Fruit fly (Drosophila melanogaster) whole organism, embryonic: ENCODE measurements around the gene CG43085.

Source experiments
- Adf1 ChIP-seq: fragments of 200-800 bp; sonication (Bioruptor generic); IDR thresholded peaks from 2 replicates; pipeline ENCODE4 v1.3.6; 2022; ENCODE audit warnings: missing biosample characterization, missing genetic modification characterization
- Asciz ChIP-seq: fragments of 200-800 bp; sonication (Bioruptor generic); optimal IDR thresholded peaks from 2 replicates; lab custom pipeline; 2017; ENCODE audit warnings: missing biosample characterization, mild to moderate bottlenecking, missing genetic modification characterization, missing genetic modification reagents
- BtbVII ChIP-seq: fragments of 200-800 bp; sonication (Bioruptor generic); optimal IDR thresholded peaks from 3 replicates; lab custom pipeline; 2017; ENCODE audit warnings: missing biosample characterization, mild to moderate bottlenecking, missing genetic modification characterization
- CG12659 ChIP-seq: fragments of 200-800 bp; sonication (Bioruptor generic); optimal IDR thresholded peaks from 3 replicates; lab custom pipeline; 2017; ENCODE audit warnings: mild to moderate bottlenecking, missing biosample characterization, missing genetic modification reagents, missing genetic modification characterization
- CG15601 ChIP-seq: fragments of 200-800 bp; sonication (Bioruptor generic); optimal IDR thresholded peaks from 3 replicates; lab custom pipeline; 2019; ENCODE audit warnings: missing biosample characterization, mild to moderate bottlenecking, missing genetic modification characterization, moderate library complexity
- CG17385 ChIP-seq: fragments of 200-800 bp; sonication (Bioruptor generic); optimal IDR thresholded peaks from 3 replicates; lab custom pipeline; 2018; ENCODE audit warnings: missing biosample characterization, mild to moderate bottlenecking, missing genetic modification characterization
- CG17912 ChIP-seq: fragments of 200-800 bp; sonication (Bioruptor generic); optimal IDR thresholded peaks from 2 replicates; lab custom pipeline; 2018; ENCODE audit warnings: missing biosample characterization, mild to moderate bottlenecking, missing genetic modification characterization
- CG2120 ChIP-seq: fragments of 200-800 bp; sonication (Bioruptor generic); optimal IDR thresholded peaks from 3 replicates; lab custom pipeline; 2016; ENCODE audit warnings: missing biosample characterization, missing genetic modification characterization
- CG2129 ChIP-seq: fragments of 200-800 bp; sonication (Bioruptor generic); IDR thresholded peaks from 2 replicates; pipeline ENCODE4 v1.3.6; 2022; ENCODE audit warnings: missing biosample characterization, missing genetic modification characterization; ENCODE audit not compliant: partially characterized antibody
- CG2199 ChIP-seq: fragments of 200-800 bp; sonication (Bioruptor generic); IDR thresholded peaks from 3 replicates; pipeline ENCODE4 v1.3.6; 2022; ENCODE audit warnings: missing biosample characterization, missing genetic modification characterization
- CG31365 ChIP-seq: fragments of 200-800 bp; sonication (Bioruptor generic); optimal IDR thresholded peaks from 2 replicates; lab custom pipeline; 2018; ENCODE audit warnings: missing biosample characterization, mild to moderate bottlenecking, missing genetic modification characterization
- CG32767 ChIP-seq: fragments of 200-800 bp; sonication (Bioruptor generic); IDR thresholded peaks from 2 replicates; pipeline ENCODE4 v1.3.6; 2022; ENCODE audit warnings: missing biosample characterization, missing genetic modification characterization
- CG34422 ChIP-seq: fragments of 200-800 bp; sonication (Bioruptor generic); IDR thresholded peaks from 3 replicates; pipeline ENCODE4 v1.3.6; 2022; ENCODE audit warnings: missing biosample characterization, missing genetic modification characterization
- CG3726 ChIP-seq: fragments of 200-800 bp; sonication (Bioruptor generic); IDR thresholded peaks from 3 replicates; pipeline ENCODE4, ENCODE4 v1.3.6; 2022; ENCODE audit warnings: missing biosample characterization, missing genetic modification characterization
- CG7556 ChIP-seq: fragments of 200-800 bp; sonication (Bioruptor generic); optimal IDR thresholded peaks from 2 replicates; lab custom pipeline; 2017; ENCODE audit warnings: missing biosample characterization, mild to moderate bottlenecking, missing genetic modification characterization
- CG7786 ChIP-seq: fragments of 200-800 bp; sonication (Bioruptor generic); optimal IDR thresholded peaks from 2 replicates; lab custom pipeline; 2016; ENCODE audit warnings: missing biosample characterization, missing genetic modification characterization
- CG7987 ChIP-seq: fragments of 200-800 bp; sonication (Bioruptor generic); optimal IDR thresholded peaks from 2 replicates; lab custom pipeline; 2018; ENCODE audit warnings: missing biosample characterization, mild to moderate bottlenecking, missing genetic modification characterization, moderate library complexity
- CG8388 ChIP-seq: fragments of 200-800 bp; sonication (Bioruptor generic); optimal IDR thresholded peaks from 2 replicates; lab custom pipeline; 2019; ENCODE audit warnings: missing biosample characterization, mild to moderate bottlenecking, missing genetic modification characterization, moderate library complexity
- CkIIα-i1 ChIP-seq: fragments of 200-800 bp; sonication (Bioruptor generic); IDR thresholded peaks from 2 replicates; pipeline ENCODE4 v1.3.6; 2022; ENCODE audit warnings: missing biosample characterization, missing genetic modification characterization
- Dp ChIP-seq: fragments of 200-800 bp; sonication (Bioruptor generic); optimal IDR thresholded peaks from 2 replicates; lab custom pipeline; 2018; ENCODE audit warnings: missing biosample characterization, mild to moderate bottlenecking, missing genetic modification characterization, moderate library complexity
- Gsc ChIP-seq: fragments of 200-800 bp; sonication (Bioruptor generic); IDR thresholded peaks from 2 replicates; pipeline ENCODE4 v1.3.6; 2022; ENCODE audit warnings: missing biosample characterization, missing genetic modification characterization
- HLHmδ ChIP-seq: fragments of 200-800 bp; sonication (Bioruptor generic); optimal IDR thresholded peaks from 2 replicates; lab custom pipeline; 2018; ENCODE audit warnings: missing biosample characterization, mild to moderate bottlenecking, missing genetic modification characterization, moderate library complexity
- Hmx ChIP-seq: fragments of 200-800 bp; sonication (Bioruptor generic); optimal IDR thresholded peaks from 2 replicates; lab custom pipeline; 2016; ENCODE audit warnings: missing biosample characterization, missing genetic modification characterization
- Hsf ChIP-seq: fragments of 200-800 bp; sonication (Bioruptor generic); optimal IDR thresholded peaks from 3 replicates; lab custom pipeline; 2016; ENCODE audit warnings: missing biosample characterization, missing genetic modification characterization
- NC2α ChIP-seq: fragments of 200-800 bp; sonication (Bioruptor generic); optimal IDR thresholded peaks from 2 replicates; lab custom pipeline; 2016; ENCODE audit warnings: missing biosample characterization, missing genetic modification characterization
- NC2β ChIP-seq: fragments of 200-800 bp; sonication (Bioruptor generic); optimal IDR thresholded peaks from 2 replicates; lab custom pipeline; 2016; ENCODE audit warnings: missing biosample characterization, missing genetic modification characterization
- Neu2 ChIP-seq: fragments of 200-800 bp; sonication (Bioruptor generic); optimal IDR thresholded peaks from 3 replicates; lab custom pipeline; 2016; ENCODE audit warnings: missing biosample characterization, missing genetic modification characterization, borderline replicate concordance
- Opbp ChIP-seq: fragments of 200-800 bp; sonication (Bioruptor generic); IDR thresholded peaks from 3 replicates; pipeline ENCODE4 v1.3.6; 2022; ENCODE audit warnings: missing biosample characterization, missing genetic modification characterization; ENCODE audit not compliant: partially characterized antibody
- Six4 ChIP-seq: fragments of 200-800 bp; sonication (Bioruptor generic); optimal IDR thresholded peaks from 2 replicates; lab custom pipeline; 2016; ENCODE audit warnings: missing biosample characterization, missing genetic modification characterization
- Sry-δ ChIP-seq: fragments of 200-800 bp; sonication (Bioruptor generic); optimal IDR thresholded peaks from 2 replicates; lab custom pipeline; 2016; ENCODE audit warnings: missing biosample characterization, missing genetic modification characterization
- TFAM ChIP-seq: fragments of 200-800 bp; sonication (Bioruptor generic); optimal IDR thresholded peaks from 2 replicates; lab custom pipeline; 2017; ENCODE audit warnings: missing biosample characterization, missing genetic modification characterization, inconsistent platforms
- Taf1 ChIP-seq: fragments of 200-800 bp; sonication (Bioruptor generic); IDR thresholded peaks from 2 replicates; pipeline ENCODE4 v1.3.6; 2022; ENCODE audit warnings: missing biosample characterization, missing genetic modification characterization
- Usf ChIP-seq: fragments of 200-800 bp; sonication (Bioruptor generic); optimal IDR thresholded peaks from 2 replicates; lab custom pipeline; 2017; ENCODE audit warnings: missing genotype, missing biosample characterization, missing genetic modification characterization
- ab ChIP-seq: fragments of 200-800 bp; sonication (Bioruptor generic); optimal IDR thresholded peaks from 2 replicates; lab custom pipeline; 2016; ENCODE audit warnings: missing biosample characterization, missing genetic modification characterization
- ara ChIP-seq: fragments of 200-800 bp; sonication (Bioruptor generic); IDR thresholded peaks from 2 replicates; pipeline ENCODE4 v1.3.6; 2022; ENCODE audit warnings: missing biosample characterization, missing genetic modification characterization
- bowl ChIP-seq: fragments of 200-800 bp; sonication (Bioruptor generic); IDR thresholded peaks from 2 replicates; pipeline ENCODE4 v1.3.6; 2022; ENCODE audit warnings: missing biosample characterization, missing genetic modification characterization
- cas ChIP-seq: fragments of 200-800 bp; sonication (Bioruptor generic); IDR thresholded peaks from 2 replicates; pipeline ENCODE4 v1.3.6; 2022; ENCODE audit warnings: missing biosample characterization, missing genetic modification characterization
- gce ChIP-seq: fragments of 200-800 bp; sonication (Bioruptor generic); IDR thresholded peaks from 3 replicates; pipeline ENCODE4 v1.3.6; 2022; ENCODE audit warnings: missing biosample characterization, missing genetic modification characterization
- grn ChIP-seq: fragments of 200-800 bp; sonication (Bioruptor generic); optimal IDR thresholded peaks from 3 replicates; lab custom pipeline; 2017; ENCODE audit warnings: missing biosample characterization, missing genetic modification characterization
- lbe ChIP-seq: fragments of 200-800 bp; sonication (Bioruptor generic); optimal IDR thresholded peaks from 2 replicates; lab custom pipeline; 2016; ENCODE audit warnings: missing biosample characterization, mild to moderate bottlenecking, missing genetic modification characterization
- mld ChIP-seq: fragments of 200-800 bp; sonication (Bioruptor generic); IDR thresholded peaks from 3 replicates; pipeline ENCODE4 v1.3.6; 2022; ENCODE audit warnings: missing biosample characterization, missing genetic modification characterization; ENCODE audit not compliant: partially characterized antibody
- oc ChIP-seq: fragments of 200-800 bp; sonication (Bioruptor generic); optimal IDR thresholded peaks from 2 replicates; lab custom pipeline; 2018; ENCODE audit warnings: missing biosample characterization, mild to moderate bottlenecking, missing genetic modification characterization, moderate library complexity
- pb ChIP-seq: fragments of 200-800 bp; sonication (Bioruptor generic); optimal IDR thresholded peaks from 3 replicates; lab custom pipeline; 2016; ENCODE audit warnings: missing biosample characterization, missing genetic modification characterization
- repo ChIP-seq: fragments of 200-800 bp; sonication (Bioruptor generic); optimal IDR thresholded peaks from 2 replicates; lab custom pipeline; 2016; ENCODE audit warnings: missing biosample characterization, missing genetic modification characterization
- salm ChIP-seq: fragments of 200-800 bp; sonication (Bioruptor generic); optimal IDR thresholded peaks from 2 replicates; lab custom pipeline; 2018; ENCODE audit warnings: missing biosample characterization, mild to moderate bottlenecking, missing genetic modification characterization
- sens ChIP-seq: fragments of 200-800 bp; sonication (Bioruptor generic); peaks from one replicate; lab custom pipeline; 2016; ENCODE audit warnings: missing biosample characterization, missing genetic modification characterization
- sisA ChIP-seq: fragments of 200-800 bp; sonication (Bioruptor generic); IDR thresholded peaks from 2 replicates; pipeline ENCODE4 v1.3.6; 2022; ENCODE audit warnings: missing biosample characterization, missing genetic modification characterization
- ssp ChIP-seq: fragments of 200-800 bp; sonication (Bioruptor generic); IDR thresholded peaks from 2 replicates; pipeline ENCODE4 v1.3.6; 2022; ENCODE audit warnings: missing biosample characterization, missing genetic modification characterization
- tin ChIP-seq: fragments of 200-800 bp; sonication (Bioruptor generic); optimal IDR thresholded peaks from 3 replicates; lab custom pipeline; 2016; ENCODE audit warnings: missing biosample characterization, missing genetic modification characterization
- tio ChIP-seq: fragments of 200-800 bp; sonication (Bioruptor generic); optimal IDR thresholded peaks from 2 replicates; lab custom pipeline; 2017; ENCODE audit warnings: missing biosample characterization, missing genetic modification characterization, inconsistent platforms
- z ChIP-seq: fragments of 200-800 bp; sonication (Bioruptor generic); IDR thresholded peaks from 3 replicates; pipeline ENCODE4 v1.3.6; 2022; ENCODE audit warnings: missing biosample characterization, missing genetic modification characterization
- zfh2 ChIP-seq: fragments of 200-800 bp; sonication (Bioruptor generic); optimal IDR thresholded peaks from 2 replicates; lab custom pipeline; 2016; ENCODE audit warnings: missing biosample characterization, missing genetic modification characterization

The CG43085 gene

DNA sequence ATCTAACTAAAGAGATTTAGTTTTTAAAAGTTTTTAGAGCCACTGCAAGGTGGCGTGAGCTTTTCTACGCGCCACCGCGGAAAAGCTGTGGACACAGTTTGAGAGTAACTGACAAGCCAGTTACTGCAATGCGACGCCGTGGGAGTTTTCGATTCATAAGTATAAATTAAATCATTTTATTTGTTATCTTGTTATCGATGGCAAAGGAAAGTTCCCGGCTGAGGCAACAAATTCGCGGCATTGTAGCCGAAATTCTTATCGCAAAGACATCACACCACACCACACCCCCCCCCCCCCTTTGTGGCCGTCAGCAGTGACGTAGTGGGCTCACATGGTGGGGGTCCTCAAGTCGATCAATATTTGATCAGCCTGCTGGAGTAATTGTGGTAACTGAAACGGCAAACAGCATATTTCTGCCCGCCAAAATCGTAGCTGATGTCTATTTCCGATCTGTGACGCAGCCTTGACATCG lies 9.3 kb upstream of the CG43085 start (continued):
- TF ChIP-seq bowl (GFP tag; lab: Robert Waterston, UW) (peak; percentile 60; the same call in 1 of the 2 replicates), oc (no peak), CG2199 (GFP tag; lab: Robert Waterston, UW) (peak; percentile 54; the same call in 1 of the 3 replicates), CkIIα-i1 (no peak), mld (GFP tag; lab: Robert Waterston, UW) (no peak), Asciz (GFP tag; lab: Kevin White, UChicago) (peak; percentile 58), lbe (no peak), ab (GFP tag; lab: Kevin White, UChicago) (no peak), Dp (peak; percentile 55), CG34422 (GFP tag; lab: Robert Waterston, UW) (peak; percentile 43; the same call in 1 of the 3 replicates), z (no peak), cas (GFP tag; lab: Robert Waterston, UW) (no peak), CG7556 (GFP tag; lab: Kevin White, UChicago) (no peak), CG17912 (no peak), Six4 (GFP tag; lab: Kevin White, UChicago) (no peak), NC2β (no peak), gce (GFP tag; lab: Robert Waterston, UW) (no peak), Gsc (GFP tag; lab: Robert Waterston, UW) (no peak), CG2129 (GFP tag; lab: Robert Waterston, UW) (no peak), Hmx (GFP tag; lab: Kevin White, UChicago) (no peak), CG7987 (GFP tag; lab: Kevin White, UChicago) (peak; percentile 60), BtbVII (GFP tag; lab: Kevin White, UChicago) (peak; percentile 87), CG17385 (GFP tag; lab: Kevin White, UChicago) (peak; percentile 57), Opbp (GFP tag; lab: Robert Waterston, UW) (no peak), Sry-δ (GFP tag; lab: Kevin White, UChicago) (no peak), Neu2 (GFP tag; lab: Kevin White, UChicago) (no peak), sisA (GFP tag; lab: Robert Waterston, UW) (no peak), CG32767 (GFP tag; lab: Robert Waterston, UW) (no peak), sens (GFP tag; lab: Kevin White, UChicago) (no peak), TFAM (no peak), tio (GFP tag; lab: Kevin White, UChicago) (no peak), CG15601 (no peak), Taf1 (GFP tag; lab: Robert Waterston, UW) (no peak), Hsf (no peak), Adf1 (GFP tag; lab: Robert Waterston, UW) (peak; percentile 35), zfh2 (GFP tag; lab: Kevin White, UChicago) (no peak), grn (GFP tag; lab: Kevin White, UChicago) (peak; percentile 52), ara (GFP tag; lab: Robert Waterston, UW) (no peak), CG8388 (no peak), CG7786 (GFP tag; lab: Kevin White, UChicago) (no peak), ssp (no peak), HLHmδ (GFP tag; lab: Kevin White, UChicago) (no peak), pb (GFP tag; lab: Kevin White, UChicago) (no peak), CG2120 (GFP tag; lab: Kevin White, UChicago) (peak; percentile 37), CG12659 (GFP tag; lab: Kevin White, UChicago) (peak; percentile 38), Usf (no peak), repo (GFP tag; lab: Kevin White, UChicago) (no peak), tin (GFP tag; lab: Kevin White, UChicago) (no peak), CG3726 (GFP tag; lab: Robert Waterston, UW) (no peak), CG31365 (peak; percentile 18), salm (no peak), NC2α (GFP tag; lab: Kevin White, UChicago) (no peak)
